Worm (Caenorhabditis elegans) whole organism, L3 larva: ENCODE data around the gene ced-3.

Experiments
- R02D3.7 ChIP-seq: fragments of 150-350 bp; optimal IDR thresholded peaks from 2 replicates; lab custom pipeline; 2014; ENCODE audit warnings: missing biosample characterization, missing genetic modification characterization
- ZK546.5 ChIP-seq: sonication (generic microtip); optimal IDR thresholded peaks from 2 replicates; lab custom pipeline; 2017; ENCODE audit warnings: missing biosample characterization, missing genetic modification characterization
- ama-1 ChIP-seq: fragments of 150-350 bp; optimal IDR thresholded peaks from 2 replicates; lab custom pipeline; 2018
- ceh-16 ChIP-seq: sonication (generic microtip); optimal IDR thresholded peaks from 2 replicates; lab custom pipeline; 2017; ENCODE audit warnings: missing biosample characterization, missing genetic modification characterization
- ceh-82 ChIP-seq: fragments of 150-350 bp; optimal IDR thresholded peaks from 2 replicates; lab custom pipeline; 2014; ENCODE audit warnings: missing biosample characterization, missing genetic modification characterization
- ceh-9 ChIP-seq: sonication (generic microtip); optimal IDR thresholded peaks from 2 replicates; lab custom pipeline; 2018; ENCODE audit warnings: missing biosample characterization, missing genetic modification characterization
- daf-12 ChIP-seq: fragments of 150-350 bp; optimal IDR thresholded peaks from 2 replicates; lab custom pipeline; 2014; ENCODE audit warnings: missing biosample characterization, missing genetic modification reagents, missing genetic modification characterization
- egl-5 ChIP-seq: fragments of 150-350 bp; optimal IDR thresholded peaks from 2 replicates; lab custom pipeline; 2017; ENCODE audit warnings: missing biosample characterization, missing genetic modification reagents, missing genetic modification characterization, inconsistent platforms
- elt-2 ChIP-seq: sonication (generic microtip); optimal IDR thresholded peaks from 2 replicates; lab custom pipeline; 2016; ENCODE audit warnings: missing genetic modification reagents, mild to moderate bottlenecking, missing genetic modification characterization, missing compliant biosample characterization
- elt-3 ChIP-seq, 3 experiments: fragments of 150-350 bp in 1 of 3; sonication (generic microtip) in 2 of 3; optimal IDR thresholded peaks; 2 replicates in 2 of 3; 4 replicates in 1 of 3; lab custom pipeline; 2014 to 2017; ENCODE audit warnings: missing biosample characterization in 3 of 3, missing genetic modification characterization in 3 of 3
- eor-1 ChIP-seq, 2 experiments: fragments of 150-350 bp; optimal IDR thresholded peaks; 2 replicates each; lab custom pipeline; 2014 to 2018; ENCODE audit warnings: missing biosample characterization in 2 of 2, missing genetic modification characterization in 2 of 2
- fkh-10 ChIP-seq: sonication (generic microtip); optimal IDR thresholded peaks from 2 replicates; lab custom pipeline; 2017; ENCODE audit warnings: missing biosample characterization, missing genetic modification reagents, missing genetic modification characterization
- fos-1 ChIP-seq: fragments of 150-350 bp; optimal IDR thresholded peaks from 2 replicates; lab custom pipeline; 2014; ENCODE audit warnings: missing biosample characterization, missing genetic modification characterization
- jun-1 ChIP-seq: fragments of 150-350 bp; optimal IDR thresholded peaks from 2 replicates; lab custom pipeline; 2014; ENCODE audit warnings: missing biosample characterization, missing genetic modification reagents, missing genetic modification characterization
- lin-15B ChIP-seq: fragments of 150-350 bp; optimal IDR thresholded peaks from 2 replicates; lab custom pipeline; 2014; ENCODE audit warnings: missing biosample characterization, missing genetic modification characterization
- lsy-12 ChIP-seq: sonication (generic microtip); optimal IDR thresholded peaks from 2 replicates; lab custom pipeline; 2016; ENCODE audit warnings: mild to moderate bottlenecking, missing genetic modification characterization, missing compliant biosample characterization
- mdl-1 ChIP-seq: fragments of 150-350 bp; optimal IDR thresholded peaks from 2 replicates; lab custom pipeline; 2014; ENCODE audit warnings: missing biosample characterization, missing genetic modification characterization
- mml-1 ChIP-seq: fragments of 150-350 bp; sonication (generic microtip); optimal IDR thresholded peaks from 3 replicates; lab custom pipeline; 2014; ENCODE audit warnings: missing biosample characterization, missing genetic modification characterization
- nfya-1 ChIP-seq: sonication (generic microtip); optimal IDR thresholded peaks from 2 replicates; lab custom pipeline; 2017; ENCODE audit warnings: missing genetic modification characterization, mild to moderate bottlenecking, missing compliant biosample characterization, antibody characterized with exemption, moderate library complexity; ENCODE audit not compliant: insufficient read depth
- nhr-11 ChIP-seq: fragments of 150-350 bp; optimal IDR thresholded peaks from 2 replicates; lab custom pipeline; 2014; ENCODE audit warnings: missing biosample characterization, missing genetic modification characterization
- nhr-12 ChIP-seq: fragments of 150-350 bp; optimal IDR thresholded peaks from 2 replicates; lab custom pipeline; 2014; ENCODE audit warnings: missing biosample characterization, missing genetic modification characterization
- nhr-23 ChIP-seq: fragments of 150-350 bp; optimal IDR thresholded peaks from 2 replicates; lab custom pipeline; 2014; ENCODE audit warnings: missing biosample characterization, missing genetic modification reagents, missing genetic modification characterization
- nhr-25 ChIP-seq: sonication (generic microtip); optimal IDR thresholded peaks from 2 replicates; lab custom pipeline; 2017; ENCODE audit warnings: missing biosample characterization, missing genetic modification characterization
- nhr-28 ChIP-seq: fragments of 150-350 bp; optimal IDR thresholded peaks from 2 replicates; lab custom pipeline; 2014; ENCODE audit warnings: missing biosample characterization, missing genetic modification characterization
- nhr-67 ChIP-seq: fragments of 150-350 bp; optimal IDR thresholded peaks from 2 replicates; lab custom pipeline; 2014; ENCODE audit warnings: missing biosample characterization, missing genetic modification characterization
- nhr-76 ChIP-seq: fragments of 150-350 bp; sonication (generic microtip); optimal IDR thresholded peaks from 5 replicates; lab custom pipeline; 2014; ENCODE audit warnings: missing biosample characterization, missing genetic modification characterization
- pha-4 ChIP-seq: fragments of 150-350 bp; optimal IDR thresholded peaks from 2 replicates; lab custom pipeline; 2014; ENCODE audit warnings: missing biosample characterization, missing genetic modification reagents, missing genetic modification characterization
- pqm-1 ChIP-seq: fragments of 150-350 bp; optimal IDR thresholded peaks from 2 replicates; lab custom pipeline; 2017; ENCODE audit warnings: missing biosample characterization, missing genetic modification characterization, inconsistent platforms
- skn-1 ChIP-seq: fragments of 150-350 bp; optimal IDR thresholded peaks from 2 replicates; lab custom pipeline; 2014; ENCODE audit warnings: missing biosample characterization, missing genetic modification characterization
- unc-39 ChIP-seq: sonication (generic microtip); optimal IDR thresholded peaks from 4 replicates; lab custom pipeline; 2017; ENCODE audit warnings: missing biosample characterization, missing genetic modification characterization
- zag-1 ChIP-seq: fragments of 150-350 bp; optimal IDR thresholded peaks from 2 replicates; lab custom pipeline; 2014; ENCODE audit warnings: missing biosample characterization, missing genetic modification characterization
- ztf-11 ChIP-seq: fragments of 150-350 bp; optimal IDR thresholded peaks from 2 replicates; lab custom pipeline; 2014; ENCODE audit warnings: missing biosample characterization, missing genetic modification characterization
- ztf-4 ChIP-seq: fragments of 150-350 bp; optimal IDR thresholded peaks from 2 replicates; lab custom pipeline; 2014; ENCODE audit warnings: missing biosample characterization, missing genetic modification characterization

The ced-3 gene

DNA sequence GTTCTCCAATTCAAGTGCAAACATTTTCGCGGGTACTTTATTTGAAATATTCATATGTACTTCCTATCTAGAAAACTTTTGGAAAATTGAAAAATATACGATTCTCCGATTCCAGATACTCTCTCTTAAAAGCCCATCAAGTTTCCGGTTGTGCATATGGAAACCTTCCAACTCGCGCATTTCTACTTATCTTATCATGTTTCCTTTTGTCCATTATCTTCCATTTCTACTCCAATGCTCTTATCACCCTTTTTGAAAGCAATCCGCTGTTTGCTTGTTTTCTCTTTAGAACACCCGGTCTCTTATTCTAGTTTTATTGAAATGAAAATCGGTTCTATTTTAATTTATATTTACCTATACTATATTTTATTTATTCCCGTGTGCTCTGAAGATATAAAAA, 17.7 kb upstream of the ced-3 start, which contains the start of gene C48D1.5:
C48D1.5 (plus strand) TSS at position 301 of the 400 bp plus-strand sequence.
- peak; percentile 16 for TF ChIP-seq elt-2 (tag; lab: Kevin White, UChicago)
- TF ChIP-seq nhr-67, result no peak
- TF ChIP-seq, all 47 proteins: peak for 1

DNA sequence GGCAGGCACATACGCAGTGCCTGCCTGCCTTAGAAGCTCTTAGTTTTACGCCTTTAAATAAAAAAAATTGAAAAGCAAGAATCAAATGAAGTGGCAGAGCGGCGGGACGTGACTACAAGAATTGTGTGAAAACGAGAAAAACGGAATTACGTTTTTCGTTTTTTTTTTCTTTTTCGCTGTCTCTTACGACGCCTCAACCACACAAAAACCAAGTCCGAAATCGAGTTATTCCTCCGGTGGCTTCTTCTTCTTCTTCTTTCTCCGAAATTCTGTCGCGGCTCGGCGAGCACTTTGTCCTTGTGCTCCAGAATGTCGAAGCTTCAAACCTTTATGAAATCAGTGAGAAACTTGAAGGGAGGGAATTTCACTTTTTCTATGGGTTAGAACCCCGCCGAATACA, 16.7 kb upstream of the ced-3 start:
- TF ChIP-seq nfya-1, result no peak
- peak; percentile 24 for TF ChIP-seq fkh-10 (GFP tag; lab: Kevin White, UChicago)

DNA sequence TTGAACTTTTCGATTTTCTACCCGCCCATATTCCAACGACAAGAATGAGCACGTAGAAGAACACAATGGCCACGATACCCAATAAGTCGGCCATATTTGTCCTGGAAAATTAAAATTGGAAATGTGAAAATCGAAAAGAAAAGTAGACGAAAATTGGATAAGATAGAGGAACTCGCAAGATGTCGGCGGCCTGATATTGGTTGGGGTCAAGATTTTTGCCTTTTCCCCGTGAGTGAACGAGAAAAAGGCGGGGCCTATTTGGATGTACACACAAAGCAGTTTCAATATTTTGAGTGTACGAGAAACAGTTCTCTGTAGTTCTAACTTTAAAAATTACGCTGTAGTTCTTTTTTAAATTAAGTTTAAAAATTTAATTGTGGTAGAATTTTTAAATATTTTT, 10.5 kb upstream of the ced-3 start, which contains the start of gene cho-1:
cho-1 (minus strand) TSS at position 101 of the 400 bp plus-strand sequence.
- TF ChIP-seq daf-12 (tag; lab: Kevin White, UChicago), result no peak
- no peak for TF ChIP-seq ceh-82 (tag; lab: Kevin White, UChicago)
- TF ChIP-seq nhr-25 (tag; lab: Kevin White, UChicago), result no peak
- no peak for TF ChIP-seq jun-1 (tag; lab: Kevin White, UChicago)
- TF ChIP-seq R02D3.7 (tag; lab: Kevin White, UChicago), result no peak
- no peak for TF ChIP-seq zag-1 (tag; lab: Kevin White, UChicago)
- no peak for TF ChIP-seq fos-1
- TF ChIP-seq ceh-16 (tag; lab: Kevin White, UChicago), result no peak
- TF ChIP-seq eor-1 (tag; optimal IDR thresholded peaks at IDR 0.05; lab: Kevin White, UChicago), result no peak
- no peak for TF ChIP-seq mml-1 (tag; lab: Kevin White, UChicago)
- no peak for TF ChIP-seq nfya-1
- no peak for TF ChIP-seq nhr-12 (tag; lab: Kevin White, UChicago)
- no peak for TF ChIP-seq mdl-1
- no peak for TF ChIP-seq nhr-23
- no peak for TF ChIP-seq ztf-4 (tag; lab: Kevin White, UChicago)
- no peak for TF ChIP-seq lin-15B (tag; lab: Kevin White, UChicago)
- no peak for TF ChIP-seq ama-1 (lab: Kevin White, UChicago)
- no peak for TF ChIP-seq ZK546.5 (tag; lab: Kevin White, UChicago)
- TF ChIP-seq nhr-11 (tag; lab: Kevin White, UChicago), result no peak

DNA sequence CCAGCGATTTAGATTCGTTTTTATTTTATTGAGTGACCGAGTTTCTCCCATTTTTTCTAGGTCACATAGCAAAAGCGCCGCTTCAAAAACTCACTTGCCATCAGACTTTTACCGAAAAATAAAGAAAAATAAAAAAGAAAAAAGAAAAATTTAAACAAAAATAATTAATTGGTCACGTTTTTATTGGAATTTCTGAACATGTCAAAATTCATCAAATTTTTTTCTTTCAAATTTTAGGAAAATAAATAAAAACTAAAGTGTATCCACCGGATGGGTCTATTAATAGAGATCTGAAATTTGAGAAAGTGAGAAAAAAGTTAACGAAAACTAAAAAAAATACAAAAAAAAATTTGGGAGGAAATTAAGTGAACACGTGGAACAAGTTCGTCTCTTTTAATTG, 5.6 kb upstream of the ced-3 start, which contains the start of gene C48D1.9:
C48D1.9 (minus strand) TSS at position 101 of the 400 bp plus-strand sequence.
- TF ChIP-seq ceh-16 (tag; lab: Kevin White, UChicago), result no peak
- TF ChIP-seq zag-1 (tag; lab: Kevin White, UChicago), result no peak
- TF ChIP-seq lin-15B (tag; lab: Kevin White, UChicago), result no peak
- no peak for TF ChIP-seq nhr-67
- TF ChIP-seq nhr-76, result no peak
- no peak for TF ChIP-seq jun-1 (tag; lab: Kevin White, UChicago)
- TF ChIP-seq elt-2 (tag; lab: Kevin White, UChicago), result no peak
- TF ChIP-seq pha-4 (tag; lab: Kevin White, UChicago), result no peak
- TF ChIP-seq unc-39 (tag; lab: Kevin White, UChicago), result no peak
- no peak for TF ChIP-seq nhr-25 (tag; lab: Kevin White, UChicago)
- no peak for TF ChIP-seq ztf-11 (tag; lab: Kevin White, UChicago)
- TF ChIP-seq nhr-28 (tag; lab: Kevin White, UChicago), result no peak
- TF ChIP-seq eor-1 (tag; optimal IDR thresholded peaks at IDR 0.05; lab: Kevin White, UChicago), result no peak
- no peak for TF ChIP-seq mml-1 (tag; lab: Kevin White, UChicago)
- TF ChIP-seq, all 47 proteins: peak for 0

DNA sequence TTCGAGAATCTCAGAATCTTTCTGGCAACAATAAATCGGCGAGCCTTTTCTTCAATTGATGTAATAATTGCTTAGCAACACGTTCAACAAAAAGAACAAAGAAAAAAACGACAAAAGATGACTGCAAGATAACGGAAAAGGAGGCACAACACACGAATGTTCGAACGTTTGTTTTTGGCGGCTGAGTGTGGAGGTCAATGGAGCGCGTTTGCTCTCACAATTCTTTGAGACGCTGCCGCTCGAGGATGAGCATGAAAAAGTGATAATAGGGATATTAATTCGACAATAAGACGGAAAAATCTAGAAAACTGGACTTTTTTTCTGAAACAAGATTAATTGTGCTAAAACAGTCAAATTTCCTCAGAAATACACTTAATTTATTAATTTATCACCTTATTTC, 2.0 kb upstream of the ced-3 start:
- peak; percentile 34 for TF ChIP-seq elt-2 (tag; lab: Kevin White, UChicago)
- TF ChIP-seq lin-15B (tag; lab: Kevin White, UChicago), result peak; percentile 51
- TF ChIP-seq nfya-1, result peak; percentile 49
- no peak for TF ChIP-seq zag-1 (tag; lab: Kevin White, UChicago)
- no peak for TF ChIP-seq nhr-11 (tag; lab: Kevin White, UChicago)
- peak; percentile 7 for TF ChIP-seq pqm-1 (tag; lab: Kevin White, UChicago)

DNA sequence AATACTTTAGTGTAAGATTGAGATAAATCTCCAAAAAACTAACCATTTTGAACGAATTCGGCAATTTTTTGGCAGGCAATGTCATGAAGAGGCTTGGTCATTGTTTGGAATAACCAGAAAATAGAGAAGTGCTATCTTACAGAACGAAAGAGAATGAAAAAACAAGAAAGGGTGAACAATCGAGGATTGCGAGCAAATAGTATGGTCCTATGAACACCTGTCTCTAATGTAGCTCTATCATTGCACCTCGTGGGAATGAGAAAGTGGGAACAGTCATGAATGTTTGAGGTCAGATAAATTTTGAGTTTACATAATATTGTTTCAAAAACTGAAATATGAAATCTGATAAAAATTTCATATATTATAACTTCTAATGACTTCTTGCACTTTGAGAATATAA, 6.7 kb downstream of the ced-3 start, which contains the start of gene C48D1.1:
C48D1.1 (minus strand) TSS at position 101 of the 400 bp plus-strand sequence.
- no peak for TF ChIP-seq ceh-16 (tag; lab: Kevin White, UChicago)
- no peak for TF ChIP-seq elt-2 (tag; lab: Kevin White, UChicago)
- no peak for TF ChIP-seq lsy-12 (tag; lab: Kevin White, UChicago)
- no peak for TF ChIP-seq nhr-28 (tag; lab: Kevin White, UChicago)
- no peak for TF ChIP-seq ama-1 (lab: Kevin White, UChicago)
- no peak for TF ChIP-seq nhr-11 (tag; lab: Kevin White, UChicago)
- TF ChIP-seq egl-5, result no peak
- no peak for TF ChIP-seq elt-3 (tag; optimal IDR thresholded peaks at IDR 0.05; lab: Kevin White, UChicago)
- no peak for TF ChIP-seq jun-1 (tag; lab: Kevin White, UChicago)
- no peak for TF ChIP-seq pqm-1 (tag; lab: Kevin White, UChicago)
- no peak for TF ChIP-seq pha-4 (tag; lab: Kevin White, UChicago)
- TF ChIP-seq ztf-4 (tag; lab: Kevin White, UChicago), result no peak
- TF ChIP-seq ceh-9 (tag; lab: Kevin White, UChicago), result no peak
- no peak for TF ChIP-seq skn-1
- TF ChIP-seq ceh-82 (tag; lab: Kevin White, UChicago), result no peak
